Worm (Caenorhabditis elegans) whole organism, L4/young adult: ENCODE results near the gene nhr-111.

Source experiments
- W03F9.2 ChIP-seq: fragments of 150-350 bp; optimal IDR thresholded peaks from 2 replicates; lab custom pipeline; 2014; ENCODE audit warnings: missing biosample characterization, missing genetic modification characterization
- dao-5 ChIP-seq: sonication (generic microtip); optimal IDR thresholded peaks from 2 replicates; lab custom pipeline; 2016; ENCODE audit warnings: missing genotype, missing genetic modification characterization, moderate library complexity, missing compliant biosample characterization

DNA sequence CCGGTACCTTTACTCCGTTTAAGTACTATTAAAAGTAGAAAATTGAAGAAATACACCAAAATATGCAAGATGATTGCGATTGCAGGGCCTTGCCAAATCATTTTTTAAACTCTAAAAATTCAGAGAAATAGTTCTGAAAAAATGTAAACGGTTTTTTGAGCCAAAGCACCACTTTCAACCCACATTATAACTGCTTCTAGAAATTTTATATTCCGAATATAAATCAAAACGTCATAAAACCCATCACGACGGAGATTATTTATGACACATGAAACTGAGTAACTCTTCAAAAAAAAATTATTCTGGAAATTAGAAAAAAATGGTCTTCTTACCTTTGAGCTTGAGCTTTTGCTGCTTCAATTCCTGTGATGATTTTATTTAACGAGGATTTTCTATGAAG is 10.4 kb downstream of the nhr-111 start, which contains the start of gene srxa-16:
- TF ChIP-seq dao-5 (tag; lab: Kevin White, UChicago), result no peak
- TF ChIP-seq W03F9.2 (tag; lab: Kevin White, UChicago), result no peak
